Fruit fly (Drosophila melanogaster) whole organism, pupa: Measurements from ENCODE around the gene Ptpa.

ENCODE experiments used
- CG10348 ChIP-seq: fragments of 200-800 bp; sonication (Bioruptor generic); IDR thresholded peaks from 2 replicates; pipeline ENCODE4 v1.3.6; 2022; ENCODE audit warnings: missing biosample characterization, missing genetic modification characterization
- D1 ChIP-seq: fragments of 200-800 bp; sonication (Bioruptor generic); optimal IDR thresholded peaks from 2 replicates; lab custom pipeline; 2018; ENCODE audit warnings: missing biosample characterization, mild to moderate bottlenecking, missing genetic modification characterization, moderate library complexity
- Pif1A ChIP-seq: fragments of 200-800 bp; sonication (Bioruptor generic); optimal IDR thresholded peaks from 3 replicates; lab custom pipeline; 2016; ENCODE audit warnings: missing biosample characterization, missing genetic modification characterization

dm6 chr2L:3426669-3427232 lies 49.9 kb downstream of the Ptpa start, which contains the start of gene Pgant2:
- TF ChIP-seq Pif1A = no peak
- TF ChIP-seq CG10348 (GFP tag; lab: Robert Waterston, UW) = no peak
- TF ChIP-seq D1 = no peak
